Worm (Caenorhabditis elegans) whole organism, early embryonic: ENCODE results near the gene T28C6.5.

Experiments used
- B0310.2 ChIP-seq: sonication (generic microtip); optimal IDR thresholded peaks from 2 replicates; lab custom pipeline; 2016; ENCODE audit warnings: mild to moderate bottlenecking, missing genetic modification characterization, missing compliant biosample characterization
- F13C5.2 ChIP-seq: sonication (generic microtip); optimal IDR thresholded peaks from 2 replicates; lab custom pipeline; 2017; ENCODE audit warnings: mild to moderate bottlenecking, missing genetic modification characterization, inconsistent platforms, missing compliant biosample characterization
- aly-1 ChIP-seq: sonication (generic microtip); optimal IDR thresholded peaks from 2 replicates; lab custom pipeline; 2016; ENCODE audit warnings: missing genetic modification characterization, missing compliant biosample characterization
- ama-1 ChIP-seq: fragments of 150-350 bp; optimal IDR thresholded peaks from 2 replicates; lab custom pipeline; 2014
- ceh-13 ChIP-seq: fragments of 200-800 bp; sonication (Bioruptor generic); optimal IDR thresholded peaks from 2 replicates; lab custom pipeline; 2018; ENCODE audit warnings: mild to moderate bottlenecking, missing genetic modification characterization, missing compliant biosample characterization
- ceh-36 ChIP-seq: sonication (generic microtip); optimal IDR thresholded peaks from 2 replicates; lab custom pipeline; 2016; ENCODE audit warnings: missing genetic modification characterization, inconsistent platforms, missing compliant biosample characterization
- ets-7 ChIP-seq: sonication (generic microtip); optimal IDR thresholded peaks from 2 replicates; lab custom pipeline; 2016; ENCODE audit warnings: missing genotype, missing genetic modification characterization, missing compliant biosample characterization
- flt-1 ChIP-seq: fragments of 200-800 bp; sonication (Bioruptor generic); IDR thresholded peaks from 2 replicates; pipeline ENCODE4 v1.3.6; 2022; ENCODE audit warnings: missing genetic modification characterization, missing compliant biosample characterization
- hmbx-1 ChIP-seq: sonication (generic microtip); optimal IDR thresholded peaks from 2 replicates; lab custom pipeline; 2016; ENCODE audit warnings: mild to moderate bottlenecking, missing genetic modification characterization, missing compliant biosample characterization
- hmg-4 ChIP-seq: fragments of 200-800 bp; sonication (Bioruptor generic); optimal IDR thresholded peaks from 2 replicates; lab custom pipeline; 2018; ENCODE audit warnings: mild to moderate bottlenecking, missing genetic modification characterization, missing compliant biosample characterization
- hnd-1 ChIP-seq: sonication (generic microtip); optimal IDR thresholded peaks from 2 replicates; lab custom pipeline; 2016; ENCODE audit warnings: missing genetic modification characterization, missing compliant biosample characterization
- pes-1 ChIP-seq: fragments of 200-800 bp; sonication (Bioruptor generic); IDR thresholded peaks from 2 replicates; pipeline ENCODE4 v1.3.6; 2022; ENCODE audit warnings: missing genetic modification reagents, missing genetic modification characterization, missing compliant biosample characterization
- scrt-1 ChIP-seq: fragments of 200-800 bp; sonication (Bioruptor generic); IDR thresholded peaks from 2 replicates; pipeline ENCODE4 v1.3.6; 2022; ENCODE audit warnings: missing genetic modification characterization, missing compliant biosample characterization
- sea-1 ChIP-seq: fragments of 200-800 bp; sonication (Bioruptor generic); conservative IDR thresholded peaks from 2 replicates; pipeline ENCODE4 v1.3.6; 2022; ENCODE audit warnings: missing genetic modification characterization, missing compliant biosample characterization
- tbx-11 ChIP-seq: fragments of 200-800 bp; sonication (Bioruptor generic); IDR thresholded peaks from 2 replicates; pipeline ENCODE4 v1.3.6; 2022; ENCODE audit warnings: missing genetic modification characterization, missing compliant biosample characterization
- tbx-37 ChIP-seq: fragments of 200-800 bp; sonication (Bioruptor generic); conservative IDR thresholded peaks from 2 replicates; pipeline ENCODE4 v1.3.6; 2022; ENCODE audit warnings: missing genetic modification reagents, missing genetic modification characterization, missing compliant biosample characterization
- tra-4 ChIP-seq: sonication (generic microtip); optimal IDR thresholded peaks from 2 replicates; lab custom pipeline; 2017; ENCODE audit warnings: missing genetic modification characterization, missing compliant biosample characterization

Gene T28C6.5

ce11 chrIV:8824145-8824833 lies 3.0 kb downstream of the T28C6.5 start, which contains the start of the genes col-117 and col-3:
Gene col-117, minus strand, starts transcription at chrIV:8824195.
Gene col-3, plus strand, starts transcription at chrIV:8824783.
- TF ChIP-seq pes-1 (no peak), tra-4 (tag; lab: Kevin White, UChicago) (no peak), aly-1 (no peak), tbx-11 (no peak), ets-7 (tag; lab: Kevin White, UChicago) (no peak), F13C5.2 (tag; lab: Kevin White, UChicago) (no peak), sea-1 (no peak), flt-1 (GFP tag; lab: Robert Waterston, UW) (no peak), tbx-37 (GFP tag; lab: Robert Waterston, UW) (no peak), scrt-1 (GFP tag; lab: Robert Waterston, UW) (no peak)

DNA sequence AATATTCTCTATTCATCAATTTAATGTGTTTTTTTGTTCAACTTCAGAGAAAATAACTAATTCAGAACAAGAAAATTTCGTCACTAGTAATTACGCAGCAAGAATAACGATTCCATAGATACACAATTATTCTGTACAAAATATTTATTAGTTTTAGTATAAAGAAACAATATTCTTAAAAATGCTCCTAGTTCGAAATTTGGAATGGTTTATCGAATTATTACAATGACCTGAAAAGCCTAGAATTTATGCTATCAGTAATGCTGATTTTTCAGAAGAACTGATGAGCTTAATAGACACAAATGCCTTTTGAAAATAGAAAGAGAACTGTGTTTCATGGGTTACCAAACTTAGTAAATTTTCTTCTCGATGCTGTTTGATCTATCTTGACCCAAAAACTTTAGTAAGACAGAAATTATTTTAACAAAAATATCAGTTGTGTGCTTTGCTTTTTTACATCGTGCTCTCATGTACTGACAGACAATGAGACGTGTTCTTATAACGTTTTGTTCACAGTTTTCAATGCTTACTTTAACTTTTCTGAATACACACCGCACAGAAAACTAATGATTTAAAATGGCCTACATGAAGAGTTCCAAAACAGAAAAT lies 4.9 kb downstream of the T28C6.5 start:
- no peak for TF ChIP-seq pes-1
- no peak for TF ChIP-seq sea-1
- no peak for TF ChIP-seq hmg-4 (GFP tag; lab: Kevin White, UChicago)
- TF ChIP-seq flt-1 (GFP tag; lab: Robert Waterston, UW): no peak
- TF ChIP-seq tbx-11: no peak
- TF ChIP-seq F13C5.2 (tag; lab: Kevin White, UChicago): no peak
- no peak for TF ChIP-seq ceh-36 (tag; lab: Kevin White, UChicago)
- no peak for TF ChIP-seq ceh-13 (GFP tag; lab: Kevin White, UChicago)
- TF ChIP-seq B0310.2: no peak
- TF ChIP-seq hnd-1 (tag; lab: Kevin White, UChicago): no peak
- TF ChIP-seq tra-4 (tag; lab: Kevin White, UChicago): no peak
- no peak for TF ChIP-seq ama-1 (lab: Kevin White, UChicago)
- no peak for TF ChIP-seq aly-1
- no peak for TF ChIP-seq hmbx-1 (tag; lab: Kevin White, UChicago)
- no peak for TF ChIP-seq scrt-1 (GFP tag; lab: Robert Waterston, UW)
- no peak for TF ChIP-seq ets-7 (tag; lab: Kevin White, UChicago)
- TF ChIP-seq tbx-37 (GFP tag; lab: Robert Waterston, UW): no peak

- 0 out of 2 replicates have a peak, but pooled peaks have one; percentile 14 for TF ChIP-seq tbx-37 (GFP tag; lab: Robert Waterston, UW)
- TF ChIP-seq tra-4 (tag; lab: Kevin White, UChicago): no peak
- no peak for TF ChIP-seq B0310.2
- TF ChIP-seq ceh-13 (GFP tag; lab: Kevin White, UChicago): no peak
- 0 out of 2 replicates have a peak, but pooled peaks have one; percentile 33 for TF ChIP-seq scrt-1 (GFP tag; lab: Robert Waterston, UW)
- no peak for TF ChIP-seq tbx-11
- TF ChIP-seq F13C5.2 (tag; lab: Kevin White, UChicago): peak; percentile 35
Observed at ce11 chrIV:8826606-8827000, 5.4 kb downstream of the T28C6.5 start.

- TF ChIP-seq pes-1 (no peak), hnd-1 (tag; lab: Kevin White, UChicago) (no peak), F13C5.2 (tag; lab: Kevin White, UChicago) (no peak), tra-4 (tag; lab: Kevin White, UChicago) (no peak), ceh-36 (tag; lab: Kevin White, UChicago) (no peak), hmbx-1 (tag; lab: Kevin White, UChicago) (no peak), hmg-4 (GFP tag; lab: Kevin White, UChicago) (no peak), ets-7 (tag; lab: Kevin White, UChicago) (no peak), B0310.2 (no peak), aly-1 (no peak), ama-1 (lab: Kevin White, UChicago) (no peak), sea-1 (no peak)
Observed at ce11 chrIV:8827500-8827899, 6.3 kb downstream of the T28C6.5 start, which contains the start of gene T28C6.7. Gene T28C6.7, plus strand, starts transcription at chrIV:8827800.

ce11 chrIV:8830591-8830990 lies 9.3 kb downstream of the T28C6.5 start, which contains the start of gene T28C6.8:
Gene T28C6.8, minus strand, starts transcription at chrIV:8830727.
- TF ChIP-seq F13C5.2 (tag; lab: Kevin White, UChicago) (no peak), flt-1 (GFP tag; lab: Robert Waterston, UW) (no peak), hmbx-1 (tag; lab: Kevin White, UChicago) (no peak), ceh-13 (GFP tag; lab: Kevin White, UChicago) (no peak), ceh-36 (tag; lab: Kevin White, UChicago) (no peak), tbx-37 (GFP tag; lab: Robert Waterston, UW) (no peak), hnd-1 (tag; lab: Kevin White, UChicago) (no peak), B0310.2 (no peak), hmg-4 (GFP tag; lab: Kevin White, UChicago) (no peak), scrt-1 (GFP tag; lab: Robert Waterston, UW) (no peak), ama-1 (lab: Kevin White, UChicago) (no peak), sea-1 (no peak), tbx-11 (no peak), aly-1 (no peak), tra-4 (tag; lab: Kevin White, UChicago) (no peak), ets-7 (tag; lab: Kevin White, UChicago) (no peak), pes-1 (no peak)

DNA sequence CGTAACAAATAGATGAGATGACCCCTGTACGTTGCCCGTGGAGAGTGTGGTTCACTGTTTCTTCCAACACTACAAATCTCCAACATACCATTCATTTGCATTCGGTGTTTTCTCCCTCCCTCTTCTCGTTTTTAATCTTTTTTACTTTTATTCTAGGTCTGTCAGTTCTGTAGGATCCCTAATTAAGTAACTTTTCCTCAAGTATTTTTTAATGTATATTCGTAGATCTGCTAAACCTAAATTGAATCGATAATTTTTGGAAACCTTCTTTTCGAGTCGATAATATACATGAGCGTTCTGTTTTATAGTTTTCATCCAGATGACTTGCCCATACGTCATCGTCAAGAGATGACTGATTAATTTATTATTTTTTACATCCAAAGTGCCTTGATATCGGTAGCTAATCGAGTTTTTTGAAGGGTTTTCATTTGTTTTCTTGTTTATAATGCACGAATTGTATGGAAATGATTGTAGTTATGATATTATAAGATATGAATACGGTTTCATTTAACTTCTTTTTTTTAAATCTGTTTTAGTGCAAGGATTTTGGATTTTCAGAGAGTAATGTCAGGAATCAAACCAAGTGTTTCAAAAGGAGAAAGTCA lies 19.0 kb downstream of the T28C6.5 start, which contains the start of the genes T28C6.11 and T11B7.1:
Gene T28C6.11, minus strand, starts transcription at position 101 of the 605 bp plus-strand sequence.
Gene T11B7.1, plus strand, starts transcription at position 555 of the 605 bp plus-strand sequence.
- TF ChIP-seq ceh-36 (tag; lab: Kevin White, UChicago): no peak
- no peak for TF ChIP-seq sea-1
- no peak for TF ChIP-seq hmg-4 (GFP tag; lab: Kevin White, UChicago)
- TF ChIP-seq scrt-1 (GFP tag; lab: Robert Waterston, UW): no peak
- TF ChIP-seq F13C5.2 (tag; lab: Kevin White, UChicago): no peak
- TF ChIP-seq ama-1 (lab: Kevin White, UChicago): no peak
- TF ChIP-seq hmbx-1 (tag; lab: Kevin White, UChicago): no peak
- TF ChIP-seq pes-1: no peak
- no peak for TF ChIP-seq B0310.2
- TF ChIP-seq ets-7 (tag; lab: Kevin White, UChicago): no peak
- no peak for TF ChIP-seq tbx-11
- no peak for TF ChIP-seq hnd-1 (tag; lab: Kevin White, UChicago)
- no peak for TF ChIP-seq ceh-13 (GFP tag; lab: Kevin White, UChicago)
- TF ChIP-seq aly-1: no peak
- no peak for TF ChIP-seq tbx-37 (GFP tag; lab: Robert Waterston, UW)
- no peak for TF ChIP-seq tra-4 (tag; lab: Kevin White, UChicago)
- no peak for TF ChIP-seq flt-1 (GFP tag; lab: Robert Waterston, UW)
